Fruit fly (Drosophila melanogaster): ENCODE measurements around the gene Clp.

Clp gene

DNA sequence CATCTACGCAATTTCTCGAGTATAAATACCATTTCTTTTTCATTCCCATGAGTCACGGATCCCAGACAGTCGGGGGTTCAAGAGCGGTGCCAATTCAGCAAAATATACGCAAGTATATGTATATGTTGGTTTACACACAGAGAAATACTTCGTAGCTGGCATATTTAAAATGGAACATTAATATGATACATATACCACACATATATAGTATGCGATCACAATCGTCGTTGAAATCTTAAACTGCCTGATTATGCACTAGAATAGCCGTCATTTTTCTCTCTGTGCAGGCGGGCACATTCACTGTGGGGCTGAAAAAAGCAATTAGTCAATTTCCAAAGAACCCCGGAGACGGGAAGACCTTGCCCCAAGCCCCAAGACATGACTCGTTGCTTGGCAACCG lies 21.9 kb downstream of the Clp start (continued):
- TF ChIP-seq Awh (GFP tag; IDR thresholded peaks at IDR 0.05), result peak; percentile 68
- peak; percentile 84 for TF ChIP-seq CG31224 (GFP tag; IDR thresholded peaks at IDR 0.05)
- peak; percentile 70 for TF ChIP-seq Chrac-16 (GFP tag; optimal IDR thresholded peaks at IDR 0.05)
- no peak for TF ChIP-seq MTF-1 (GFP tag; optimal IDR thresholded peaks at IDR 0.05; ENCODE audit: borderline replicate concordance)
- peak; percentile 65 for TF ChIP-seq CG9727 (GFP tag; optimal IDR thresholded peaks at IDR 0.05)
- 0 out of 3 replicates have a peak, but pooled peaks have one; percentile 43 for TF ChIP-seq z (GFP tag; IDR thresholded peaks at IDR 0.05)
- peak; percentile 57 for TF ChIP-seq CG1233 (GFP tag; optimal IDR thresholded peaks at IDR 0.05)
- peak; percentile 88 for TF ChIP-seq CG14014 (GFP tag; IDR thresholded peaks at IDR 0.05)
- TF ChIP-seq HLH54F (GFP tag; optimal IDR thresholded peaks at IDR 0.05), result peak; percentile 62
- TF ChIP-seq CG2678 (tag; optimal IDR thresholded peaks at IDR 0.05), result peak; percentile 83
- TF ChIP-seq CG8924 (tag; optimal IDR thresholded peaks at IDR 0.05), result peak; percentile 51
- TF ChIP-seq sd (tag; optimal IDR thresholded peaks at IDR 0.05), result peak; percentile 40
- TF ChIP-seq fd96Cb (tag; optimal IDR thresholded peaks at IDR 0.05), result peak; percentile 59
- no peak for TF ChIP-seq HLHmδ (GFP tag; optimal IDR thresholded peaks at IDR 0.05)
- TF ChIP-seq Hr39 (optimal IDR thresholded peaks at IDR 0.05), result no peak
- no peak for TF ChIP-seq CG16813 (GFP tag; IDR thresholded peaks at IDR 0.05; ENCODE audit: partially characterized antibody)
- peak; percentile 72 for TF ChIP-seq HHEX (GFP tag; optimal IDR thresholded peaks at IDR 0.05)
- peak; percentile 83 for TF ChIP-seq Xrp1 (GFP tag; IDR thresholded peaks at IDR 0.05)
- TF ChIP-seq bsh (GFP tag; optimal IDR thresholded peaks at IDR 0.05), result peak; percentile 70 to 86
- TF ChIP-seq nau (GFP tag; optimal IDR thresholded peaks at IDR 0.05), result peak; percentile 48
- no peak for TF ChIP-seq prd (optimal IDR thresholded peaks at IDR 0.05)
- peak; percentile 88 for TF ChIP-seq prd (GFP tag; IDR thresholded peaks at IDR 0.05)
- peak; percentile 60 for TF ChIP-seq Ravus (GFP tag; IDR thresholded peaks at IDR 0.05)
- 0 out of 2 replicates have a peak, but pooled peaks have one; percentile 38 for TF ChIP-seq Doc2 (GFP tag; IDR thresholded peaks at IDR 0.05)
- peak; percentile 81 for TF ChIP-seq CG14441 (GFP tag; IDR thresholded peaks at IDR 0.05)
- TF ChIP-seq CG11695 (GFP tag; IDR thresholded peaks at IDR 0.05), result peak; percentile 82
- peak; percentile 51 for TF ChIP-seq ems (GFP tag; optimal IDR thresholded peaks at IDR 0.05)
- TF ChIP-seq CrebB (tag; optimal IDR thresholded peaks at IDR 0.05), result peak; percentile 53
- TF ChIP-seq salm (tag; optimal IDR thresholded peaks at IDR 0.05), result no peak
- TF ChIP-seq HmgZ (tag; optimal IDR thresholded peaks at IDR 0.05), result peak; percentile 52
- TF ChIP-seq vfl (GFP tag; optimal IDR thresholded peaks at IDR 0.05), result peak; percentile 75
- TF ChIP-seq sisA (GFP tag; IDR thresholded peaks at IDR 0.05), result peak; percentile 76
- peak; percentile 19 for TF ChIP-seq CG12236 (GFP tag; optimal IDR thresholded peaks at IDR 0.05)
- peak; percentile 79 for TF ChIP-seq E2f1 (GFP tag; IDR thresholded peaks at IDR 0.05)
- peak; percentile 90 for TF ChIP-seq CG2120 (GFP tag; optimal IDR thresholded peaks at IDR 0.05)
- no peak for TF ChIP-seq Lpt (GFP tag; optimal IDR thresholded peaks at IDR 0.05)
- TF ChIP-seq unpg (GFP tag; optimal IDR thresholded peaks at IDR 0.05), result peak; percentile 69
- TF ChIP-seq ttk (GFP tag; IDR thresholded peaks at IDR 0.05), result peak; percentile 70
- TF ChIP-seq danr (GFP tag; IDR thresholded peaks at IDR 0.05), result peak; percentile 49; the same call in 1 of the 2 replicates
- TF ChIP-seq CG5245 (GFP tag; optimal IDR thresholded peaks at IDR 0.05), result peak; percentile 38
- peak; percentile 17 for TF ChIP-seq Sox100B (GFP tag; optimal IDR thresholded peaks at IDR 0.05)
- TF ChIP-seq CG34422 (GFP tag; IDR thresholded peaks at IDR 0.05), result peak; percentile 68; the same call in 1 of the 3 replicates
- no peak for TF ChIP-seq Hmx (GFP tag; optimal IDR thresholded peaks at IDR 0.05)
- TF ChIP-seq chm (GFP tag; IDR thresholded peaks at IDR 0.05), result peak; percentile 70
- TF ChIP-seq amos (GFP tag; IDR thresholded peaks at IDR 0.05; ENCODE audit: partially characterized antibody), result no peak
- TF ChIP-seq CG8388 (GFP tag; optimal IDR thresholded peaks at IDR 0.05), result peak; percentile 47
- peak; percentile 62 for TF ChIP-seq CG10543 (GFP tag; optimal IDR thresholded peaks at IDR 0.05)
- TF ChIP-seq CG14667 (GFP tag; IDR thresholded peaks at IDR 0.05), result peak; percentile 64
- no peak for TF ChIP-seq crc (GFP tag; optimal IDR thresholded peaks at IDR 0.05)
- peak; percentile 55; the same call in 1 of the 2 replicates for TF ChIP-seq CG17612 (GFP tag; IDR thresholded peaks at IDR 0.05)
- TF ChIP-seq hbn (GFP tag; IDR thresholded peaks at IDR 0.05; ENCODE audit: partially characterized antibody), result no peak
- TF ChIP-seq CG10565 (GFP tag; optimal IDR thresholded peaks at IDR 0.05), result no peak
